Fruit fly (Drosophila melanogaster) whole organism, embryonic: ENCODE results near the gene Arp2.

ENCODE experiments used
- B-H1 ChIP-seq: fragments of 200-800 bp; sonication (Bioruptor generic); IDR thresholded peaks from 3 replicates; pipeline ENCODE4 v1.3.6; 2022; ENCODE audit warnings: missing biosample characterization, missing genetic modification characterization
- Bteb2 ChIP-seq: fragments of 200-800 bp; sonication (Bioruptor generic); optimal IDR thresholded peaks from 2 replicates; lab custom pipeline; 2016; ENCODE audit warnings: missing biosample characterization, missing genetic modification characterization
- CG10209 ChIP-seq: fragments of 200-800 bp; sonication (Bioruptor generic); optimal IDR thresholded peaks from 3 replicates; lab custom pipeline; 2017; ENCODE audit warnings: missing biosample characterization, mild to moderate bottlenecking, missing genetic modification characterization, missing genetic modification reagents
- CG10274 ChIP-seq: fragments of 200-800 bp; sonication (Bioruptor generic); optimal IDR thresholded peaks from 3 replicates; lab custom pipeline; 2017; ENCODE audit warnings: missing biosample characterization, mild to moderate bottlenecking, missing genetic modification characterization
- CG10321 ChIP-seq: fragments of 200-800 bp; sonication (Bioruptor generic); IDR thresholded peaks from 2 replicates; pipeline ENCODE4 v1.3.6; 2022; ENCODE audit warnings: missing biosample characterization, missing genetic modification characterization
- CG10654 ChIP-seq: fragments of 200-800 bp; sonication (Bioruptor generic); optimal IDR thresholded peaks from 2 replicates; lab custom pipeline; 2016; ENCODE audit warnings: missing biosample characterization, missing genetic modification characterization
- CG12104 ChIP-seq: fragments of 200-800 bp; sonication (Bioruptor generic); optimal IDR thresholded peaks from 3 replicates; lab custom pipeline; 2016; ENCODE audit warnings: missing biosample characterization, missing genetic modification characterization
- CG12744 ChIP-seq: fragments of 200-800 bp; sonication (Bioruptor generic); optimal IDR thresholded peaks from 2 replicates; lab custom pipeline; 2016; ENCODE audit warnings: missing biosample characterization, missing genetic modification characterization
- CG15011 ChIP-seq: fragments of 200-800 bp; sonication (Bioruptor generic); optimal IDR thresholded peaks from 3 replicates; lab custom pipeline; 2018; ENCODE audit warnings: missing biosample characterization, mild to moderate bottlenecking, missing genetic modification characterization
- CG17328 ChIP-seq: fragments of 200-800 bp; sonication (Bioruptor generic); IDR thresholded peaks from 2 replicates; pipeline ENCODE4 v1.3.6; 2022; ENCODE audit warnings: missing biosample characterization, missing genetic modification characterization
- CG17802 ChIP-seq: fragments of 200-800 bp; sonication (Bioruptor generic); optimal IDR thresholded peaks from 2 replicates; lab custom pipeline; 2018; ENCODE audit warnings: missing biosample characterization, mild to moderate bottlenecking, missing genetic modification characterization, moderate library complexity
- CG2129 ChIP-seq: fragments of 200-800 bp; sonication (Bioruptor generic); IDR thresholded peaks from 2 replicates; pipeline ENCODE4 v1.3.6; 2022; ENCODE audit warnings: missing biosample characterization, missing genetic modification characterization; ENCODE audit not compliant: partially characterized antibody
- CG31388 ChIP-seq: fragments of 200-800 bp; sonication (Bioruptor generic); optimal IDR thresholded peaks from 2 replicates; lab custom pipeline; 2016; ENCODE audit warnings: missing biosample characterization, missing genetic modification characterization
- CG32772 ChIP-seq: fragments of 200-800 bp; sonication (Bioruptor generic); IDR thresholded peaks from 2 replicates; pipeline ENCODE4 v1.3.6; 2022; ENCODE audit warnings: missing biosample characterization, missing genetic modification characterization
- CG34224 ChIP-seq: fragments of 200-800 bp; sonication (Bioruptor generic); IDR thresholded peaks from 3 replicates; pipeline ENCODE4 v1.3.6; 2022; ENCODE audit warnings: missing biosample characterization, missing genetic modification characterization; ENCODE audit not compliant: partially characterized antibody
- CG4707 ChIP-seq: fragments of 200-800 bp; sonication (Bioruptor generic); optimal IDR thresholded peaks from 2 replicates; lab custom pipeline; 2018; ENCODE audit warnings: missing biosample characterization, mild to moderate bottlenecking, missing genetic modification characterization, moderate library complexity
- CG8388 ChIP-seq: fragments of 200-800 bp; sonication (Bioruptor generic); optimal IDR thresholded peaks from 2 replicates; lab custom pipeline; 2019; ENCODE audit warnings: missing biosample characterization, mild to moderate bottlenecking, missing genetic modification characterization, moderate library complexity
- CG9797 ChIP-seq: fragments of 200-800 bp; sonication (Bioruptor generic); optimal IDR thresholded peaks from 3 replicates; lab custom pipeline; 2018; ENCODE audit warnings: missing biosample characterization, mild to moderate bottlenecking, missing genetic modification characterization
- CG9876 ChIP-seq: fragments of 200-800 bp; sonication (Bioruptor generic); optimal IDR thresholded peaks from 2 replicates; lab custom pipeline; 2016; ENCODE audit warnings: missing biosample characterization, missing genetic modification characterization
- CTCF ChIP-seq: fragments of 200-800 bp; sonication (Bioruptor generic); optimal IDR thresholded peaks from 2 replicates; lab custom pipeline; 2017; ENCODE audit warnings: missing biosample characterization, mild to moderate bottlenecking, missing genetic modification characterization, moderate library complexity
- Dfd ChIP-seq, 2 experiments: fragments of >200 bp; optimal IDR thresholded peaks; 2 replicates each; lab custom pipeline; 2017; ENCODE audit warnings: missing biosample characterization in 2 of 2, missing genetic modification characterization in 2 of 2
- Dip2 ChIP-seq: fragments of 200-800 bp; sonication (Bioruptor generic); IDR thresholded peaks from 2 replicates; pipeline ENCODE4 v1.3.6; 2022; ENCODE audit warnings: missing biosample characterization, missing genetic modification characterization
- Drgx ChIP-seq: fragments of 200-800 bp; sonication (Bioruptor generic); IDR thresholded peaks from 2 replicates; pipeline ENCODE4 v1.3.6; 2022; ENCODE audit warnings: missing biosample characterization, missing genetic modification characterization
- Hr78 ChIP-seq, 2 experiments: fragments of 200-800 bp in 1 of 2; fragments of >200 bp in 1 of 2; sonication (Bioruptor generic) in 1 of 2; optimal IDR thresholded peaks; 2 replicates each; lab custom pipeline; 2017 to 2019; ENCODE audit warnings: missing biosample characterization in 2 of 2, missing genetic modification characterization in 2 of 2, mild to moderate bottlenecking in 1 of 2, moderate library complexity in 1 of 2
- Lpt ChIP-seq: fragments of >200 bp; optimal IDR thresholded peaks from 2 replicates; lab custom pipeline; 2018; ENCODE audit warnings: missing biosample characterization, missing genetic modification characterization
- Mes4 ChIP-seq: fragments of 200-800 bp; sonication (Bioruptor generic); optimal IDR thresholded peaks from 2 replicates; lab custom pipeline; 2016; ENCODE audit warnings: missing biosample characterization, missing genetic modification characterization
- Mrtf ChIP-seq: fragments of 200-800 bp; sonication (Bioruptor generic); IDR thresholded peaks from 3 replicates; pipeline ENCODE4 v1.3.6; 2022; ENCODE audit warnings: missing biosample characterization, missing genetic modification characterization
- Six4 ChIP-seq: fragments of 200-800 bp; sonication (Bioruptor generic); optimal IDR thresholded peaks from 2 replicates; lab custom pipeline; 2016; ENCODE audit warnings: missing biosample characterization, missing genetic modification characterization
- Taf1 ChIP-seq: fragments of 200-800 bp; sonication (Bioruptor generic); IDR thresholded peaks from 2 replicates; pipeline ENCODE4 v1.3.6; 2022; ENCODE audit warnings: missing biosample characterization, missing genetic modification characterization
- amos ChIP-seq: fragments of 200-800 bp; sonication (Bioruptor generic); IDR thresholded peaks from 2 replicates; pipeline ENCODE4 v1.3.6; 2022; ENCODE audit warnings: missing biosample characterization, missing genetic modification characterization; ENCODE audit not compliant: partially characterized antibody
- bcd ChIP-seq: fragments of 200-800 bp; sonication (Bioruptor generic); optimal IDR thresholded peaks from 2 replicates; lab custom pipeline; 2017; ENCODE audit warnings: missing biosample characterization, mild to moderate bottlenecking, missing genetic modification characterization
- bsh ChIP-seq, 2 experiments: fragments of 200-800 bp; sonication (Bioruptor generic); optimal IDR thresholded peaks; 2 replicates each; lab custom pipeline; 2017 to 2018; ENCODE audit warnings: mild to moderate bottlenecking in 2 of 2, missing biosample characterization in 2 of 2, missing genetic modification characterization in 2 of 2, moderate library complexity in 1 of 2
- crc ChIP-seq: fragments of 200-800 bp; sonication (Bioruptor generic); optimal IDR thresholded peaks from 2 replicates; lab custom pipeline; 2016; ENCODE audit warnings: missing biosample characterization, missing genetic modification characterization
- croc ChIP-seq: fragments of 200-800 bp; sonication (Bioruptor generic); conservative IDR thresholded peaks from 3 replicates; pipeline ENCODE4 v1.3.6; 2022; ENCODE audit warnings: missing biosample characterization, missing genetic modification characterization
- dan ChIP-seq: fragments of 200-800 bp; sonication (Bioruptor generic); IDR thresholded peaks from 2 replicates; pipeline ENCODE4 v1.3.6; 2022; ENCODE audit warnings: missing biosample characterization, missing genetic modification characterization
- danr ChIP-seq: fragments of 200-800 bp; sonication (Bioruptor generic); IDR thresholded peaks from 2 replicates; pipeline ENCODE4 v1.3.6; 2022; ENCODE audit warnings: missing biosample characterization, missing genetic modification characterization
- en ChIP-seq: fragments of 200-800 bp; sonication (Bioruptor generic); optimal IDR thresholded peaks from 2 replicates; lab custom pipeline; 2016; ENCODE audit warnings: missing biosample characterization, missing genetic modification characterization
- esg ChIP-seq: fragments of 200-800 bp; sonication (Bioruptor generic); conservative IDR thresholded peaks from 2 replicates; pipeline ENCODE4 v1.3.6; 2022; ENCODE audit warnings: missing biosample characterization, missing genetic modification characterization
- grau ChIP-seq: fragments of 200-800 bp; optimal IDR thresholded peaks from 3 replicates; lab custom pipeline; 2019; ENCODE audit warnings: missing biosample characterization, mild to moderate bottlenecking, missing genetic modification characterization, moderate library complexity
- hbn ChIP-seq: fragments of 200-800 bp; sonication (Bioruptor generic); IDR thresholded peaks from 2 replicates; pipeline ENCODE4 v1.3.6; 2022; ENCODE audit warnings: missing biosample characterization, missing genetic modification characterization; ENCODE audit not compliant: partially characterized antibody
- knrl ChIP-seq: fragments of 200-800 bp; sonication (Bioruptor generic); IDR thresholded peaks from 3 replicates; pipeline ENCODE4 v1.3.6; 2022; ENCODE audit warnings: missing biosample characterization, missing genetic modification characterization; ENCODE audit not compliant: partially characterized antibody
- mam ChIP-seq: fragments of 200-800 bp; sonication (Bioruptor generic); optimal IDR thresholded peaks from 3 replicates; lab custom pipeline; 2016; ENCODE audit warnings: missing biosample characterization, missing genetic modification characterization
- mld ChIP-seq: fragments of 200-800 bp; sonication (Bioruptor generic); IDR thresholded peaks from 3 replicates; pipeline ENCODE4 v1.3.6; 2022; ENCODE audit warnings: missing biosample characterization, missing genetic modification characterization; ENCODE audit not compliant: partially characterized antibody
- pan ChIP-seq, 4 experiments: fragments of >200 bp in 3 of 4; fragments of 200-800 bp in 1 of 4; sonication (Bioruptor generic) in 1 of 4; optimal IDR thresholded peaks in 3 of 4; IDR thresholded peaks in 1 of 4; 2 replicates each; pipeline versions ENCODE4 v1.3.6 to Lab custom; 2017 to 2022; ENCODE audit warnings: missing biosample characterization in 2 of 4, missing genetic modification characterization in 2 of 4, mixed read lengths in 1 of 4
- pnt ChIP-seq: fragments of 200-800 bp; sonication (Bioruptor generic); optimal IDR thresholded peaks from 3 replicates; lab custom pipeline; 2016; ENCODE audit warnings: missing biosample characterization, missing genetic modification characterization
- rib ChIP-seq: fragments of 200-800 bp; sonication (Bioruptor generic); IDR thresholded peaks from 2 replicates; pipeline ENCODE4 v1.3.6; 2022; ENCODE audit warnings: missing biosample characterization, missing genetic modification characterization
- ro ChIP-seq: fragments of 200-800 bp; sonication (Bioruptor generic); IDR thresholded peaks from 2 replicates; pipeline ENCODE4 v1.3.6; 2022; ENCODE audit warnings: missing biosample characterization, missing genetic modification characterization
- sd ChIP-seq: fragments of 200-800 bp; sonication (Bioruptor generic); optimal IDR thresholded peaks from 3 replicates; lab custom pipeline; 2018; ENCODE audit warnings: missing biosample characterization, mild to moderate bottlenecking, missing genetic modification characterization, moderate library complexity
- slou ChIP-seq: fragments of 200-800 bp; sonication (Bioruptor generic); optimal IDR thresholded peaks from 3 replicates; lab custom pipeline; 2016; ENCODE audit warnings: missing biosample characterization, missing genetic modification characterization
- zen ChIP-seq: fragments of 200-800 bp; sonication (Bioruptor generic); optimal IDR thresholded peaks from 3 replicates; lab custom pipeline; 2018; ENCODE audit warnings: missing biosample characterization, mild to moderate bottlenecking, missing genetic modification characterization, moderate library complexity

The Arp2 gene

dm6 chrX:16552567-16552966, 1.2 kb downstream of the Arp2 start (continued):
- TF ChIP-seq Mrtf (GFP tag; lab: Robert Waterston, UW) (peak; percentile 75; the same call in 2 of the 3 replicates), CG12104 (peak; percentile 74), hbn (GFP tag; lab: Robert Waterston, UW) (no peak), zen (peak; percentile 58), CG10321 (GFP tag; lab: Robert Waterston, UW) (no peak), grau (tag; lab: Kevin White, UChicago) (peak; percentile 84), CG10209 (GFP tag; lab: Kevin White, UChicago) (peak; percentile 84), CG15011 (GFP tag; lab: Kevin White, UChicago) (peak; percentile 60), Dfd (GFP tag; optimal IDR thresholded peaks at IDR 0.05; lab: Kevin White, UChicago) (no peak), croc (GFP tag; lab: Robert Waterston, UW) (peak; percentile 32; the same call in 1 of the 3 replicates), Bteb2 (peak; percentile 26), B-H1 (GFP tag; lab: Robert Waterston, UW) (peak; percentile 58), amos (GFP tag; lab: Robert Waterston, UW) (no peak), rib (GFP tag; lab: Robert Waterston, UW) (peak; percentile 39), crc (GFP tag; lab: Kevin White, UChicago) (peak; percentile 47), CG17802 (tag; lab: Kevin White, UChicago) (peak; percentile 56), Dip2 (GFP tag; lab: Robert Waterston, UW) (no peak), CG10274 (peak; percentile 42), CG32772 (GFP tag; lab: Robert Waterston, UW) (peak; percentile 67; the same call in 1 of the 2 replicates), bcd (GFP tag; lab: Kevin White, UChicago) (peak; percentile 81), CG2129 (GFP tag; lab: Robert Waterston, UW) (no peak), CG8388 (GFP tag; lab: Kevin White, UChicago) (peak; percentile 74), pan (optimal IDR thresholded peaks at IDR 0.05; lab: Kevin White, UChicago) (no peak), pan (GFP tag; optimal IDR thresholded peaks at IDR 0.05 in 1 of 2, IDR thresholded peaks at IDR 0.05 in 1 of 2) (peak in 1 of 2 experiments; percentile 77), CG9797 (GFP tag; lab: Kevin White, UChicago) (no peak), CG12744 (peak; percentile 47), sd (peak; percentile 96), slou (GFP tag; lab: Kevin White, UChicago) (peak; percentile 68), CG10654 (GFP tag; lab: Kevin White, UChicago) (peak; percentile 78), en (GFP tag; lab: Kevin White, UChicago) (no peak), CG17328 (GFP tag; lab: Robert Waterston, UW) (peak; percentile 70), Drgx (GFP tag; lab: Robert Waterston, UW) (peak; percentile 74), pnt (GFP tag; lab: Kevin White, UChicago) (peak; percentile 47), CG31388 (peak; percentile 15), ro (no peak), Taf1 (GFP tag; lab: Robert Waterston, UW) (peak; percentile 48; the same call in 1 of the 2 replicates), knrl (no peak), Lpt (GFP tag; lab: Kevin White, UChicago) (no peak), Mes4 (GFP tag; lab: Kevin White, UChicago) (peak; percentile 43), dan (GFP tag; lab: Robert Waterston, UW) (no peak), mam (peak; percentile 61), CG4707 (peak; percentile 46), bsh (GFP tag; optimal IDR thresholded peaks at IDR 0.05; lab: Kevin White, UChicago) (peak; percentile 71 to 89), esg (GFP tag; lab: Robert Waterston, UW) (peak; percentile 73), CG34224 (GFP tag; lab: Robert Waterston, UW) (no peak), CTCF (peak; percentile 47), mld (GFP tag; lab: Robert Waterston, UW) (no peak), danr (GFP tag; lab: Robert Waterston, UW) (peak; percentile 55; the same call in 1 of the 2 replicates), Six4 (peak; percentile 78), Hr78 (GFP tag; optimal IDR thresholded peaks at IDR 0.05; lab: Kevin White, UChicago) (peak in 1 of 2 experiments; percentile 37), CG9876 (GFP tag; lab: Kevin White, UChicago) (peak; percentile 1)
